Fruit fly (Drosophila melanogaster): Measurements from ENCODE around the gene slo.

dm6 chr3R:24712375-24712830 lies 50.1 kb downstream of the slo start, which contains the start of the genes CG13627 and CG46316:
- TF ChIP-seq Lpt (GFP tag; optimal IDR thresholded peaks at IDR 0.05) (peak; percentile 3), CG3919 (GFP tag; optimal IDR thresholded peaks at IDR 0.05) (no peak), CG16779 (tag; optimal IDR thresholded peaks at IDR 0.05) (no peak), acj6 (GFP tag; optimal IDR thresholded peaks at IDR 0.05) (no peak), Sox102F (GFP tag; optimal IDR thresholded peaks at IDR 0.05) (peak; percentile 43), CG11294 (GFP tag; IDR thresholded peaks at IDR 0.05) (no peak), OdsH (GFP tag; optimal IDR thresholded peaks at IDR 0.05) (no peak)
